Fruit fly (Drosophila melanogaster) whole organism, pupa: Measurements from ENCODE around the gene CARPB.

Source experiments
- CG10348 ChIP-seq: fragments of 200-800 bp; sonication (Bioruptor generic); IDR thresholded peaks from 2 replicates; pipeline ENCODE4 v1.3.6; 2022; ENCODE audit warnings: missing biosample characterization, missing genetic modification characterization
- CG12605 ChIP-seq: fragments of 200-800 bp; sonication (Bioruptor generic); IDR thresholded peaks from 2 replicates; pipeline ENCODE4 v1.3.6; 2022; ENCODE audit warnings: missing biosample characterization, missing genetic modification characterization
- CG13204 ChIP-seq: fragments of 200-800 bp; sonication (Bioruptor generic); optimal IDR thresholded peaks from 2 replicates; lab custom pipeline; 2018; ENCODE audit warnings: missing biosample characterization, mild to moderate bottlenecking, missing genetic modification characterization, moderate library complexity
- CG14655 ChIP-seq: fragments of 200-800 bp; sonication (Bioruptor generic); optimal IDR thresholded peaks from 3 replicates; lab custom pipeline; 2017; ENCODE audit warnings: mild to moderate bottlenecking, missing biosample characterization, missing genetic modification reagents, missing genetic modification characterization
- CG15710 ChIP-seq: fragments of 200-800 bp; sonication (Bioruptor generic); optimal IDR thresholded peaks from 2 replicates; lab custom pipeline; 2018; ENCODE audit warnings: missing biosample characterization, mild to moderate bottlenecking, missing genetic modification characterization, moderate library complexity
- CG17806 ChIP-seq: fragments of 200-800 bp; sonication (Bioruptor generic); optimal IDR thresholded peaks from 2 replicates; lab custom pipeline; 2018; ENCODE audit warnings: missing biosample characterization, mild to moderate bottlenecking, missing genetic modification characterization, moderate library complexity
- CG32121 ChIP-seq: fragments of 200-800 bp; sonication (Bioruptor generic); IDR thresholded peaks from 2 replicates; pipeline ENCODE4 v1.3.6; 2022; ENCODE audit warnings: missing biosample characterization, missing genetic modification characterization
- CG34367 ChIP-seq: fragments of 200-800 bp; sonication (Bioruptor generic); optimal IDR thresholded peaks from 2 replicates; lab custom pipeline; 2018; ENCODE audit warnings: missing biosample characterization, mild to moderate bottlenecking, missing genetic modification characterization
- CG4496 ChIP-seq: fragments of 200-800 bp; sonication (Bioruptor generic); IDR thresholded peaks from 3 replicates; pipeline ENCODE4 v1.3.6; 2022; ENCODE audit warnings: missing biosample characterization, missing genetic modification characterization
- CG8159 ChIP-seq: fragments of 200-800 bp; sonication (Bioruptor generic); optimal IDR thresholded peaks from 3 replicates; lab custom pipeline; 2018; ENCODE audit warnings: missing biosample characterization, mild to moderate bottlenecking, missing genetic modification characterization, moderate library complexity
- CG8301 ChIP-seq: fragments of 200-800 bp; sonication (Bioruptor generic); optimal IDR thresholded peaks from 2 replicates; lab custom pipeline; 2018; ENCODE audit warnings: missing biosample characterization, mild to moderate bottlenecking, missing genetic modification characterization
- CG9948 ChIP-seq: fragments of 200-800 bp; sonication (Bioruptor generic); optimal IDR thresholded peaks from 2 replicates; lab custom pipeline; 2018; ENCODE audit warnings: missing biosample characterization, mild to moderate bottlenecking, missing genetic modification characterization, moderate library complexity
- D1 ChIP-seq: fragments of 200-800 bp; sonication (Bioruptor generic); optimal IDR thresholded peaks from 2 replicates; lab custom pipeline; 2018; ENCODE audit warnings: missing biosample characterization, mild to moderate bottlenecking, missing genetic modification characterization, moderate library complexity
- EcR ChIP-seq: fragments of 200-800 bp; sonication (Bioruptor generic); optimal IDR thresholded peaks from 3 replicates; lab custom pipeline; 2019; ENCODE audit warnings: missing biosample characterization, missing genetic modification characterization, mild to moderate bottlenecking, moderate library complexity, missing genetic modification reagents
- Ets98B ChIP-seq: fragments of 200-800 bp; sonication (Bioruptor generic); IDR thresholded peaks from 2 replicates; pipeline ENCODE4 v1.3.6; 2022; ENCODE audit warnings: missing biosample characterization, missing genetic modification characterization
- Pif1A ChIP-seq: fragments of 200-800 bp; sonication (Bioruptor generic); optimal IDR thresholded peaks from 3 replicates; lab custom pipeline; 2016; ENCODE audit warnings: missing biosample characterization, missing genetic modification characterization
- Pif1B ChIP-seq: fragments of 200-800 bp; sonication (Bioruptor generic); optimal IDR thresholded peaks from 3 replicates; lab custom pipeline; 2016; ENCODE audit warnings: missing biosample characterization, missing genetic modification characterization
- Snoo ChIP-seq: fragments of 200-800 bp; sonication (Bioruptor generic); optimal IDR thresholded peaks from 3 replicates; lab custom pipeline; 2017; ENCODE audit warnings: missing biosample characterization, mild to moderate bottlenecking, missing genetic modification characterization, inconsistent platforms
- fd96Ca ChIP-seq: fragments of 200-800 bp; sonication (Bioruptor generic); IDR thresholded peaks from 3 replicates; pipeline ENCODE4 v1.3.6; 2022; ENCODE audit warnings: missing biosample characterization, missing genetic modification characterization
- gl ChIP-seq: fragments of 200-800 bp; sonication (Bioruptor generic); optimal IDR thresholded peaks from 2 replicates; lab custom pipeline; 2018; ENCODE audit warnings: missing biosample characterization, mild to moderate bottlenecking, missing genetic modification characterization
- rn ChIP-seq: fragments of 200-800 bp; sonication (Bioruptor generic); IDR thresholded peaks from 2 replicates; pipeline ENCODE4 v1.3.6; 2022; ENCODE audit warnings: missing biosample characterization, missing genetic modification characterization

The CARPB gene

dm6 chrX:9885363-9885762 lies 102.3 kb downstream of the CARPB start:
- TF ChIP-seq fd96Ca (no peak), EcR (GFP tag; lab: Kevin White, UChicago) (peak; percentile 46)

- no peak for TF ChIP-seq fd96Ca
- TF ChIP-seq CG34367 (tag; lab: Kevin White, UChicago), result no peak
- TF ChIP-seq CG4496, result no peak
- no peak for TF ChIP-seq CG32121 (GFP tag; lab: Robert Waterston, UW)
- no peak for TF ChIP-seq D1 (tag; lab: Kevin White, UChicago)
- no peak for TF ChIP-seq Pif1A (GFP tag; lab: Kevin White, UChicago)
- TF ChIP-seq EcR (GFP tag; lab: Kevin White, UChicago), result no peak
- no peak for TF ChIP-seq CG15710
- no peak for TF ChIP-seq CG12605 (GFP tag; lab: Robert Waterston, UW)
- TF ChIP-seq CG9948, result no peak
- no peak for TF ChIP-seq CG8159 (tag; lab: Kevin White, UChicago)
- no peak for TF ChIP-seq gl (tag; lab: Kevin White, UChicago)
- TF ChIP-seq Pif1B, result no peak
- TF ChIP-seq CG17806 (tag; lab: Kevin White, UChicago), result no peak
- TF ChIP-seq Ets98B (GFP tag; lab: Robert Waterston, UW), result no peak
- no peak for TF ChIP-seq CG10348 (GFP tag; lab: Robert Waterston, UW)
These were observed 106.7 kb downstream of the CARPB start for dm6 chrX:9889686-9890085.

dm6 chrX:9892834-9893233 lies 109.8 kb downstream of the CARPB start:
- no peak for TF ChIP-seq gl (tag; lab: Kevin White, UChicago)
- TF ChIP-seq rn (GFP tag; lab: Robert Waterston, UW), result 0 out of 2 replicates have a peak, but pooled peaks have one; percentile 18
- TF ChIP-seq CG8159 (tag; lab: Kevin White, UChicago), result no peak
- TF ChIP-seq fd96Ca, result 0 out of 3 replicates have a peak, but pooled peaks have one; percentile 44
- peak; percentile 17 for TF ChIP-seq Pif1B
- TF ChIP-seq CG17806 (tag; lab: Kevin White, UChicago), result peak; percentile 16
- TF ChIP-seq Pif1A (GFP tag; lab: Kevin White, UChicago), result peak; percentile 62
- TF ChIP-seq CG4496, result 0 out of 3 replicates have a peak, but pooled peaks have one; percentile 53
- no peak for TF ChIP-seq D1 (tag; lab: Kevin White, UChicago)
- TF ChIP-seq CG14655 (GFP tag; lab: Kevin White, UChicago), result peak; percentile 11
- TF ChIP-seq CG9948, result peak; percentile 15
- peak; percentile 37; the same call in 1 of the 2 replicates for TF ChIP-seq Ets98B (GFP tag; lab: Robert Waterston, UW)
- no peak for TF ChIP-seq EcR (GFP tag; lab: Kevin White, UChicago)
- TF ChIP-seq CG15710, result peak; percentile 14
- peak; percentile 50 for TF ChIP-seq Snoo (tag; lab: Kevin White, UChicago)
- TF ChIP-seq CG32121 (GFP tag; lab: Robert Waterston, UW), result 0 out of 2 replicates have a peak, but pooled peaks have one; percentile 15

dm6 chrX:9897599-9897998 lies 114.6 kb downstream of the CARPB start:
- TF ChIP-seq CG15710 (no peak), gl (tag; lab: Kevin White, UChicago) (no peak), CG17806 (tag; lab: Kevin White, UChicago) (no peak), rn (GFP tag; lab: Robert Waterston, UW) (no peak), CG8159 (tag; lab: Kevin White, UChicago) (no peak), CG10348 (GFP tag; lab: Robert Waterston, UW) (no peak)
- TF ChIP-seq, all 21 proteins: peak for 0

dm6 chrX:9899535-9900179 lies 116.6 kb downstream of the CARPB start, which contains the start of gene CG15249:
Gene CG15249 (minus strand): TSS chrX:9899585.
- peak; percentile 15 for TF ChIP-seq CG13204
- no peak for TF ChIP-seq CG10348 (GFP tag; lab: Robert Waterston, UW)
- peak; percentile 55 for TF ChIP-seq Pif1B
- peak; percentile 44; the same call in 1 of the 3 replicates for TF ChIP-seq fd96Ca
- TF ChIP-seq Snoo (tag; lab: Kevin White, UChicago), result no peak
- peak; percentile 65 for TF ChIP-seq CG15710
- TF ChIP-seq CG34367 (tag; lab: Kevin White, UChicago), result peak; percentile 47
- TF ChIP-seq D1 (tag; lab: Kevin White, UChicago), result no peak
- no peak for TF ChIP-seq rn (GFP tag; lab: Robert Waterston, UW)
- peak; percentile 76 for TF ChIP-seq CG14655 (GFP tag; lab: Kevin White, UChicago)
- TF ChIP-seq CG9948, result peak; percentile 66
- TF ChIP-seq Pif1A (GFP tag; lab: Kevin White, UChicago), result peak; percentile 42
- TF ChIP-seq CG17806 (tag; lab: Kevin White, UChicago), result peak; percentile 48
- peak; percentile 66 for TF ChIP-seq CG8159 (tag; lab: Kevin White, UChicago)
- TF ChIP-seq CG32121 (GFP tag; lab: Robert Waterston, UW), result 0 out of 2 replicates have a peak, but pooled peaks have one; percentile 26
- TF ChIP-seq CG8301 (tag; lab: Kevin White, UChicago), result peak; percentile 31
- no peak for TF ChIP-seq gl (tag; lab: Kevin White, UChicago)
- TF ChIP-seq Ets98B (GFP tag; lab: Robert Waterston, UW), result no peak
